Worm (Caenorhabditis elegans): ENCODE results near the gene T05A8.8.

ce11 chrII:2752536-2752935 lies 16.1 kb downstream of the T05A8.8 start, which contains the start of gene F29A7.6:
- TF ChIP-seq tbp1 (GFP tag; optimal IDR thresholded peaks at IDR 0.05) (peak; percentile 21), cebp-1 (GFP tag; IDR thresholded peaks at IDR 0.05) (no peak), cebp-1 (tag; optimal IDR thresholded peaks at IDR 0.05) (no peak), B0035.1 (tag; optimal IDR thresholded peaks at IDR 0.05) (no peak), ccch-3 (GFP tag; optimal IDR thresholded peaks at IDR 0.05) (no peak), ztf-6 (GFP tag; IDR thresholded peaks at IDR 0.05) (no peak), nfyb-1 (GFP tag; IDR thresholded peaks at IDR 0.05) (no peak), mel-28 (tag; optimal IDR thresholded peaks at IDR 0.05; ENCODE audit: borderline replicate concordance) (no peak), F23B12.7 (tag; optimal IDR thresholded peaks at IDR 0.05; ENCODE audit: insufficient read depth) (no peak), B0261.1 (tag; optimal IDR thresholded peaks at IDR 0.05) (no peak), ZK185.1 (tag; optimal IDR thresholded peaks at IDR 0.05; ENCODE audit: poor library complexity, severe bottlenecking) (no peak), bed-2 (GFP tag; IDR thresholded peaks at IDR 0.05) (0 out of 2 replicates have a peak, but pooled peaks have one; percentile 55), hmg-20 (GFP tag; IDR thresholded peaks at IDR 0.05) (no peak), let-607 (tag; optimal IDR thresholded peaks at IDR 0.05) (no peak)

Data from whole organism, young adult.